Worm (Caenorhabditis elegans): ENCODE results near the gene Y69A2AR.31.

The Y69A2AR.31 gene

ce11 chrIV:2610974-2611373 is 52.8 kb downstream of the Y69A2AR.31 start:
- TF ChIP-seq hlh-1 (tag; optimal IDR thresholded peaks at IDR 0.05) (no peak), ces-1 (GFP tag; optimal IDR thresholded peaks at IDR 0.05) (no peak), cnd-1 (tag; optimal IDR thresholded peaks at IDR 0.05) (no peak), M03D4.4 (tag; optimal IDR thresholded peaks at IDR 0.05) (no peak), elt-1 (tag; optimal IDR thresholded peaks at IDR 0.05; ENCODE audit: borderline replicate concordance, insufficient read depth) (no peak), pha-4 (tag; optimal IDR thresholded peaks at IDR 0.05) (no peak), ceh-83 (GFP tag; optimal IDR thresholded peaks at IDR 0.05) (no peak), unc-39 (tag; optimal IDR thresholded peaks at IDR 0.05) (no peak), nhr-76 (tag; optimal IDR thresholded peaks at IDR 0.05) (no peak), sem-2 (GFP tag; optimal IDR thresholded peaks at IDR 0.05) (no peak)

ce11 chrIV:2610409-2610808 is 53.4 kb downstream of the Y69A2AR.31 start, which contains the start of gene Y69A2AR.32:
TSS of gene Y69A2AR.32 (plus strand) at chrIV:2610436.
- TF ChIP-seq unc-120 (tag; optimal IDR thresholded peaks at IDR 0.05; ENCODE audit: poor library complexity, severe bottlenecking) (no peak), sem-2 (GFP tag; optimal IDR thresholded peaks at IDR 0.05) (no peak), lin-13 (tag; optimal IDR thresholded peaks at IDR 0.05) (no peak), elt-1 (tag; optimal IDR thresholded peaks at IDR 0.05; ENCODE audit: borderline replicate concordance, insufficient read depth) (no peak)

- no peak for TF ChIP-seq nhr-28 (tag; optimal IDR thresholded peaks at IDR 0.05)
- no peak for TF ChIP-seq nhr-76 (tag; optimal IDR thresholded peaks at IDR 0.05)
- no peak for TF ChIP-seq sptf-1 (tag; optimal IDR thresholded peaks at IDR 0.05)
- TF ChIP-seq nhr-2 (tag; optimal IDR thresholded peaks at IDR 0.05): no peak
- TF ChIP-seq lin-13 (tag; optimal IDR thresholded peaks at IDR 0.05): no peak
Measured at ce11 chrIV:2607513-2608101, 56.2 kb downstream of the Y69A2AR.31 start, which contains the start of gene vamp-7. TSS of gene vamp-7 (plus strand) at chrIV:2608051.

ce11 chrIV:2606572-2606971 is 57.2 kb downstream of the Y69A2AR.31 start:
- TF ChIP-seq M03D4.4 (tag; optimal IDR thresholded peaks at IDR 0.05) (no peak), blmp-1 (tag; optimal IDR thresholded peaks at IDR 0.05) (no peak), cnd-1 (tag; optimal IDR thresholded peaks at IDR 0.05) (no peak), hlh-1 (tag; optimal IDR thresholded peaks at IDR 0.05) (no peak), lsy-2 (tag; optimal IDR thresholded peaks at IDR 0.05) (no peak)

- TF ChIP-seq lin-13 (tag; optimal IDR thresholded peaks at IDR 0.05) (no peak), unc-120 (tag; optimal IDR thresholded peaks at IDR 0.05; ENCODE audit: poor library complexity, severe bottlenecking) (peak; percentile 82), hlh-1 (tag; optimal IDR thresholded peaks at IDR 0.05) (peak; percentile 88)
Measured at ce11 chrIV:2603556-2604021, 60.2 kb downstream of the Y69A2AR.31 start.

ce11 chrIV:2602862-2603189 is 61.0 kb downstream of the Y69A2AR.31 start:
- no peak for TF ChIP-seq M03D4.4 (tag; optimal IDR thresholded peaks at IDR 0.05)
- no peak for TF ChIP-seq lin-13 (tag; optimal IDR thresholded peaks at IDR 0.05)
- TF ChIP-seq sem-2 (GFP tag; optimal IDR thresholded peaks at IDR 0.05): no peak
- no peak for TF ChIP-seq mep-1 (tag; optimal IDR thresholded peaks at IDR 0.05)
- no peak for TF ChIP-seq tbx-8 (GFP tag; optimal IDR thresholded peaks at IDR 0.05)
- TF ChIP-seq unc-39 (tag; optimal IDR thresholded peaks at IDR 0.05): no peak
- no peak for TF ChIP-seq nhr-76 (tag; optimal IDR thresholded peaks at IDR 0.05)
- TF ChIP-seq mab-5 (tag; optimal IDR thresholded peaks at IDR 0.05): no peak

- TF ChIP-seq ztf-11 (tag; optimal IDR thresholded peaks at IDR 0.05) (peak; percentile 33), unc-39 (tag; optimal IDR thresholded peaks at IDR 0.05) (no peak), lsy-2 (tag; optimal IDR thresholded peaks at IDR 0.05) (peak; percentile 59), blmp-1 (tag; optimal IDR thresholded peaks at IDR 0.05) (no peak), pha-4 (tag; optimal IDR thresholded peaks at IDR 0.05) (peak; percentile 94), unc-120 (tag; optimal IDR thresholded peaks at IDR 0.05; ENCODE audit: poor library complexity, severe bottlenecking) (peak; percentile 55), mep-1 (tag; optimal IDR thresholded peaks at IDR 0.05) (peak; percentile 74), M03D4.4 (tag; optimal IDR thresholded peaks at IDR 0.05) (peak; percentile 29), nhr-237 (tag; optimal IDR thresholded peaks at IDR 0.05) (peak; percentile 78), unc-62 (GFP tag; optimal IDR thresholded peaks at IDR 0.05) (peak; percentile 65), cnd-1 (tag; optimal IDR thresholded peaks at IDR 0.05) (no peak), ham-2 (GFP tag; optimal IDR thresholded peaks at IDR 0.05) (no peak), sem-2 (GFP tag; optimal IDR thresholded peaks at IDR 0.05) (no peak), hlh-1 (tag; optimal IDR thresholded peaks at IDR 0.05) (peak; percentile 46), elt-3 (tag; optimal IDR thresholded peaks at IDR 0.05) (peak; percentile 49), ceh-83 (GFP tag; optimal IDR thresholded peaks at IDR 0.05) (peak; percentile 16), nhr-2 (tag; optimal IDR thresholded peaks at IDR 0.05) (peak; percentile 26), ces-1 (GFP tag; optimal IDR thresholded peaks at IDR 0.05) (peak; percentile 49), lin-13 (tag; optimal IDR thresholded peaks at IDR 0.05) (peak; percentile 62), ceh-39 (tag; optimal IDR thresholded peaks at IDR 0.05) (peak; percentile 70)
Measured at ce11 chrIV:2601988-2602861, 61.6 kb downstream of the Y69A2AR.31 start.
